Fruit fly (Drosophila melanogaster): Measurements from ENCODE around the gene CG33268.

Gene CG33268

dm6 chr3L:11588594-11588993 lies 2.4 kb downstream of the CG33268 start:
- TF ChIP-seq OdsH (GFP tag; optimal IDR thresholded peaks at IDR 0.05) = no peak
- no peak for TF ChIP-seq CG32264 (GFP tag; optimal IDR thresholded peaks at IDR 0.05)
- no peak for TF ChIP-seq HLH106 (tag; optimal IDR thresholded peaks at IDR 0.05)
- no peak for TF ChIP-seq Hr78 (GFP tag; optimal IDR thresholded peaks at IDR 0.05)
- no peak for TF ChIP-seq CG9705 (GFP tag; optimal IDR thresholded peaks at IDR 0.05)
- no peak for TF ChIP-seq brk (GFP tag; optimal IDR thresholded peaks at IDR 0.05)
- TF ChIP-seq br (GFP tag; optimal IDR thresholded peaks at IDR 0.05) = no peak
- no peak for TF ChIP-seq foxo (GFP tag; optimal IDR thresholded peaks at IDR 0.05)
- TF ChIP-seq fru (GFP tag; optimal IDR thresholded peaks at IDR 0.05) = no peak
- no peak for TF ChIP-seq woc (GFP tag; optimal IDR thresholded peaks at IDR 0.05)
- TF ChIP-seq tai (GFP tag; optimal IDR thresholded peaks at IDR 0.05) = no peak
- no peak for TF ChIP-seq jim (GFP tag; optimal IDR thresholded peaks at IDR 0.05)
- no peak for TF ChIP-seq CrebA (GFP tag; optimal IDR thresholded peaks at IDR 0.05; ENCODE audit: borderline replicate concordance)

dm6 chr3L:11587720-11588580 lies 3.1 kb downstream of the CG33268 start, which contains the start of gene rt:
Gene rt (minus strand): TSS chr3L:11587770.
- TF ChIP-seq Rel (GFP tag; optimal IDR thresholded peaks at IDR 0.05) (no peak), Rel (tag; optimal IDR thresholded peaks at IDR 0.05) (peak; percentile 31), CG9705 (GFP tag; optimal IDR thresholded peaks at IDR 0.05) (peak; percentile 62), Myc (optimal IDR thresholded peaks at IDR 0.05) (peak; percentile 74), sage (GFP tag; optimal IDR thresholded peaks at IDR 0.05) (peak; percentile 26), pan (optimal IDR thresholded peaks at IDR 0.05) (no peak), Jra (GFP tag; optimal IDR thresholded peaks at IDR 0.05) (no peak), Hnf4 (GFP tag; optimal IDR thresholded peaks at IDR 0.05) (peak; percentile 6), GATAd (GFP tag; optimal IDR thresholded peaks at IDR 0.05) (no peak), woc (GFP tag; optimal IDR thresholded peaks at IDR 0.05) (peak; percentile 89), h (GFP tag; optimal IDR thresholded peaks at IDR 0.05) (peak; percentile 74), jim (GFP tag; optimal IDR thresholded peaks at IDR 0.05) (no peak), usp (GFP tag; optimal IDR thresholded peaks at IDR 0.05) (no peak), Dfd (GFP tag; optimal IDR thresholded peaks at IDR 0.05) (no peak), Hr78 (GFP tag; optimal IDR thresholded peaks at IDR 0.05) (no peak), br (GFP tag; optimal IDR thresholded peaks at IDR 0.05) (peak; percentile 68), dsf (GFP tag; optimal IDR thresholded peaks at IDR 0.05; ENCODE audit: borderline replicate concordance) (no peak), tai (GFP tag; optimal IDR thresholded peaks at IDR 0.05) (peak; percentile 61), Mio (GFP tag; optimal IDR thresholded peaks at IDR 0.05) (no peak), dmrt93B (GFP tag; optimal IDR thresholded peaks at IDR 0.05) (peak; percentile 56), Abd-B (GFP tag; optimal IDR thresholded peaks at IDR 0.05) (no peak), Dif (GFP tag; optimal IDR thresholded peaks at IDR 0.05; ENCODE audit: partially characterized antibody) (no peak), psq (GFP tag; optimal IDR thresholded peaks at IDR 0.05) (peak; percentile 38), Vsx2 (GFP tag; optimal IDR thresholded peaks at IDR 0.05; ENCODE audit: partially characterized antibody) (no peak), Hr83 (GFP tag; optimal IDR thresholded peaks at IDR 0.05; ENCODE audit: poor library complexity, severe bottlenecking) (no peak), rgr (GFP tag; optimal IDR thresholded peaks at IDR 0.05) (peak; percentile 68), brk (GFP tag; optimal IDR thresholded peaks at IDR 0.05) (no peak), OdsH (GFP tag; optimal IDR thresholded peaks at IDR 0.05) (peak; percentile 39), lola (GFP tag; optimal IDR thresholded peaks at IDR 0.05) (no peak), foxo (GFP tag; optimal IDR thresholded peaks at IDR 0.05) (peak in 1 of 2 experiments; percentile 76), Sp1 (GFP tag; optimal IDR thresholded peaks at IDR 0.05) (peak; percentile 75), CG32264 (GFP tag; optimal IDR thresholded peaks at IDR 0.05) (no peak), HLH106 (tag; optimal IDR thresholded peaks at IDR 0.05) (peak; percentile 76), dl (GFP tag; optimal IDR thresholded peaks at IDR 0.05; ENCODE audit: insufficient read depth in 1 of 2, partially characterized antibody in 2 of 2) (no peak), CrebA (GFP tag; optimal IDR thresholded peaks at IDR 0.05; ENCODE audit: borderline replicate concordance) (no peak), N (GFP tag; optimal IDR thresholded peaks at IDR 0.05) (no peak), fru (GFP tag; optimal IDR thresholded peaks at IDR 0.05) (peak; percentile 74), sv (GFP tag; optimal IDR thresholded peaks at IDR 0.05) (peak; percentile 15), ey (GFP tag; optimal IDR thresholded peaks at IDR 0.05) (peak; percentile 70)

Data from whole organism, wandering third instar larva.